Fruit fly (Drosophila melanogaster) S2 (cell line): Measurements from ENCODE around the gene CG31952.

Experiments used
- CG8478 ChIP-seq: fragments of >200 bp; optimal IDR thresholded peaks from 2 replicates; lab custom pipeline; 2018
- CTCF ChIP-seq, 2 experiments: fragments of >200 bp; optimal IDR thresholded peaks; 2 replicates each; lab custom pipeline; 2018

The CG31952 gene

DNA sequence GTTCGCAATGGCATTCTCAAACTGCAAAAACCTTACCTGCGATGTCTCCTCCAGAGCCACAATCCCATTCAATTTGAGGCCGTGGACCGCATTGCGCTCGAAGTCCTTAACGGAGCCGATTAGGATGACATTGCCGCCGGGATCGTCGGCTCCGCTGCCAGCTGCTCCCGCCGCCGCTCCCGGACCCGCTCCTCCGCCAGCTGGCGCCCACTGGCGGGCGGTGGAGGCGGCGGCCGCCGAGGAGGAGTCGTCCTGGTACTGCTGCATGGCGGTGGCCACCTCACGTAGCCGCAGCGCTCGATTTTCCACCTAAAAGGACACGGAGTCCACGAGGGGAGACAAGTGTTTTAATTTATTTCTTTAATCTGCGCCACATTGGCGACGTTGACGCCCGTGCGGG lies 8.8 kb upstream of the CG31952 start:
- TF ChIP-seq CTCF (optimal IDR thresholded peaks at IDR 0.05; lab: Kevin White, UChicago) (no peak), CG8478 (no peak)

DNA sequence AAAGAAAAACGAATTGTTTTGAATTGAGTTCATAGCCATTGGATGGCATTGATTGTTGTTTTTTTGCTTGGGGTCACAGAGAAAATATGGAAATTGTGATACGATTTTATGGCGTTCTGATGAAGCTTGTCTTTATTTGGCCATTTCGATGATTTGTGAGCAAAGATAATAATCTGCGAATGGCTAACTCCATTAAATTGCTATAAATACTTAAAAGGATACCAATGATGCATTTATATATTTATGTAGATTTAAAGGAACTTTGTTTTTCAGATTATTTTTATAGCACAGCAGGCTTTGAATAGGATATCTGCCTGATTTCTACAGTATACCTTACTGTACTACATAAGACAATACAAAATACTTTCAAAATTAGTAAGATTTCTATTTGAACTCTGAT lies 6.2 kb upstream of the CG31952 start, which contains the start of gene CG8840:
Gene CG8840, plus strand, starts transcription at position 301 of the 400 bp plus-strand sequence.
- no peak for TF ChIP-seq CTCF (optimal IDR thresholded peaks at IDR 0.05; lab: Kevin White, UChicago)
- no peak for TF ChIP-seq CG8478

DNA sequence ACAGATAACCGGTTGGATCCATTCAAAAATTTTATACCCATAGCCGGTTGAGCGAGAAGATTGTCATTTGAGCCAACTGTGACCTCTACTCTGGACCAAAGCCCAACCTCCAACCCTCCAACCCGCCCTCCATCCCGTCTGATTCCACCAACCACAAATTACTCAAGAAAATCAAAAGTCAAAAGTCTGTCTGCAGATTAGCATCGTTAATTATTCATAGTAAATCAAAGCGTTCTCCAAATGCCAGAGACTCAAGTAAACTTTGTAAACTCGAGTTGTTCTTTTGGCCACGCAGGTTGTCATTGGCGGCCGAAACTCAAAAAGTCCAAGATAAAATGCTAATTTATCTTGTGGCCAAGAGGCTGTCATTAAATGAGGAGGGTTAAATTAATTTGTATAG lies 1.1 kb downstream of the CG31952 start:
- TF ChIP-seq CG8478 (no peak), CTCF (optimal IDR thresholded peaks at IDR 0.05; lab: Kevin White, UChicago) (no peak)

DNA sequence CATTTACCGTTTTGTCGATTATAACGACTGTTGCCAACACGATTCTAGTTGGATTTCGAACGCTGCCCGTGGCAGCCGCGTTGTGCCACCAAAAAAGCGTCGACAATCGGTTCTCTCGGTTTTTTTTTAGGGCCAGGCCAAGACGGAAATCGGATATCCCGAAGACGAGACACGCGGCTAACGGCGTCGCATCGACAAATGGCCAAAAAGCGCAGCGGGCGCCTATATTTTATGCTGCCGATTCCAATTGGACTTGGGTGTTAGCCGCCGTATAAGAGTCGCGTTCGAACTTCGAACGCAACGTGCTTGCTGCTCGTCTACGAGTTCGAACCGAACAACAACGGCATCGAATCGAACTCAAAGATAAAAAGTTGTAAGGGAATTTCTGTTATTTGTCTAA lies 6.3 kb downstream of the CG31952 start:
- TF ChIP-seq CTCF (optimal IDR thresholded peaks at IDR 0.05; lab: Kevin White, UChicago) = no peak
- TF ChIP-seq CG8478 = no peak

dm6 chr2L:3425947-3426346 lies 9.5 kb downstream of the CG31952 start:
- TF ChIP-seq CTCF (optimal IDR thresholded peaks at IDR 0.05; lab: Kevin White, UChicago) (no peak), CG8478 (no peak)

DNA sequence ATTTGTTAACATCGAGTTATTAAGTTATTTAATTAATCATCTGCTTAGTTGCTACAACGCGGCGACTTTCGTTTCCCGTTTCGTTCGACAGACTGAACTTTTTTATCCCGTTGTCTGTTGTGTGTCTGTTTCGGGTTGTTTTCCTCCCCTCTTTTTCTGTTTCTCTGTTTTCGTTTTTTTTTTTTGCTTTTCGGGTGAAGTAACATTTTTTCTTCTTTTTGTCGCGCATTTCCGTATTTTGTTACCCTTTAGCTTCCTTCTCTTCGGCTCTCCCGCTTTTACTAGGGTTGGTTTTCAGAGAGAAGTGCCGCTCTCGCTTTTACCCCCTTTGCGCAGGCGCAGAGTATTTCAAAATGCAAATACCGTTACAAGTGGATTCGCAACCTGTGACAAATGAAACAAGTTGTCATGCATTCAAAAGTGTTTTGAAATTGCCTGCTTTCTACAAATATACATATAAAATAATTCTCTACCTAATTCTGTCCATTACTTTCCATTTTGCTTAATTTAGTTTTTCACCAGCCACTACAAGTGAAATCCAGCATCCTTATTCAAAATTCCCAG lies 10.3 kb downstream of the CG31952 start, which contains the start of gene Pgant2:
Gene Pgant2, minus strand, starts transcription at position 51 of the 564 bp plus-strand sequence.
- no peak for TF ChIP-seq CTCF (optimal IDR thresholded peaks at IDR 0.05; lab: Kevin White, UChicago)
- no peak for TF ChIP-seq CG8478

DNA sequence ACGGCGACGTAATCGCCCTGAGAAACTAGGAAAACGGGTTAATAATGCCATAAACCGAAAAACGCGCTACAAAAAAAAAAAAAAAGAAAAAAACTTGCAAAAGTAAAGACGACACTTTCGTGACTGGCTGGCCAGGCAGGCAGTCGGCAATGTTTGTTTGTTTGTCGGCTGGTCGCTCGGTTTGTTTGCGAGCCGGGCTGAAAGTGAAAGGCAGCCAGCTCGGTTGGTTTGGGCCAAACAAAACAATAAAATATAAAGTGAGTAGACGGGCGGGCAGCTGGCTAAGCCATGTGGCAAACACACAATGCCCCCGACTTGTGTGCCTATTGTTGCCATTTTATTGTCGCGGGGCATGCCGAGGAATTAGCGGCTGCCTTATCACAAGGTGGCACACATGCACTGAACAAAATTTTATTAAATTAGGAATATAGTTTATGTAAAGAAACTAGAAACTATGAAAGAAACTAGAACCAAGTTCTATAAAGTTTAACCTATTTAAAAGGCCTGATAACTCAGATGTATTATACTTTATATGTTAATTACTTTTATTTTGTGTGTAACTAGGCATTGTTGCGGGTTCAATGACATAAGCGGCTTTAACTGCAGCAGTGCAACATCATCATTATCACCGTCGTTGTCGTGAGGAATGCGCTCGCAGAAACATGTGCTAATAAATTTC lies 12.1 kb downstream of the CG31952 start:
- no peak for TF ChIP-seq CTCF (optimal IDR thresholded peaks at IDR 0.05; lab: Kevin White, UChicago)
- no peak for TF ChIP-seq CG8478

DNA sequence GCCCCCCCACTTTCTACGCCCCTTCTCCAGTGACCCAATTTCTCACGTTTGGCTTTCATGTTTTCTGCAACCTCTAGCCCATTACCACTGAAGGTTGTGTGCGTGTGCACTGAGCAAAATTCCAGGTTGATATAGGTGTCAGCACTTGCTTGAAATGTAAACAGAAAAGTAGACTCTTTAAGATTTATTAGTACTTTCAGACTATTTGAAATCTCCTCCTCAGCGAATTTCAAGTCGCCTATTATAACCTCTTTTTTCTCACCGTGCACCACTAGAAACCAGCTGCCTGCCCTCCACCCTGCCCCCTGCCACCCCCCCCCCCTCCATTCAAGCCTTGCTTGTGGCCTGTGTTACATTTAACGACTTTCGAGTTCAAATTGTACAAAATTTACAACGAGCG lies 18.6 kb downstream of the CG31952 start:
- TF ChIP-seq CTCF (optimal IDR thresholded peaks at IDR 0.05; lab: Kevin White, UChicago) (no peak), CG8478 (no peak)

DNA sequence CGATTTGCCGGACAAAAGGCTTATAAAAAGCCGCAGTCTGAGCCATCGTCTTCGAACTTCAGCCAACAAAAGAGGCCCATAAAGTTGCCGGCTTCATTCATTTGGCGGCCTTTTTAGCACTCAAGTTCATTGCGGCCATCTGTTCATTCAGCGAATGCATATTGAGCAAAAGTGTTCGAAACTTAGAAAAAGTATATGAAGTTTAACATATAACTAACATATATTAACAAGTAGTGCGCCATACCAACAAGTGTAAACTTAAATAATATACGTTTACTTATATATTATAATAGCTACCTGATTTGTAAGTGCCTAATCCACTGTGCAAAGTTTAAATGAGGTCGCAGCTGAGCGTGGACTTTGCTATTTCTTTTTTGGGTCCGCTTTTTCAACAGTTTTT lies 19.9 kb downstream of the CG31952 start:
- TF ChIP-seq CTCF (optimal IDR thresholded peaks at IDR 0.05; lab: Kevin White, UChicago) (no peak), CG8478 (no peak)

DNA sequence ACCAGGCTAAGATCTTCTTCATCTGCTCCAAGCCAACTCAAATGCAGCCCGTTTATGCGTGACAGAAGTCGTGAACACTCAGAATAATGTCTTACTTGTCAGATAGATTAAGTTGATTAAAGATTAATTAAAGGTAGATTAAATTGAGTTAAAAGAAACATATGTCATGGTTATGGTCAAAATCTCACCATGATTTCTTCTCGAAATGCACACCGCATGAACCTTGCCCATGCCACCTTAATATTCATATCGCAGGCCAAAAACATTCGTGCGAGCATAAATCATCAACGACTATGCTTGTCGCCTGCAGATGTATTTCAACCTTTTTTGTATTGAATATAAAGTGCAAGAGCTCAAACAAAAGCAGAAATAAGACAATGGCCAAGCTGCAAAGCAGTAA lies 20.6 kb downstream of the CG31952 start:
- TF ChIP-seq CTCF (optimal IDR thresholded peaks at IDR 0.05; lab: Kevin White, UChicago) (no peak), CG8478 (no peak)

dm6 chr2L:3438078-3438477 lies 21.6 kb downstream of the CG31952 start:
- no peak for TF ChIP-seq CG8478
- no peak for TF ChIP-seq CTCF (optimal IDR thresholded peaks at IDR 0.05; lab: Kevin White, UChicago)

dm6 chr2L:3439502-3439901 lies 23.0 kb downstream of the CG31952 start:
- TF ChIP-seq CG8478 = no peak
- TF ChIP-seq CTCF (optimal IDR thresholded peaks at IDR 0.05; lab: Kevin White, UChicago) = no peak

DNA sequence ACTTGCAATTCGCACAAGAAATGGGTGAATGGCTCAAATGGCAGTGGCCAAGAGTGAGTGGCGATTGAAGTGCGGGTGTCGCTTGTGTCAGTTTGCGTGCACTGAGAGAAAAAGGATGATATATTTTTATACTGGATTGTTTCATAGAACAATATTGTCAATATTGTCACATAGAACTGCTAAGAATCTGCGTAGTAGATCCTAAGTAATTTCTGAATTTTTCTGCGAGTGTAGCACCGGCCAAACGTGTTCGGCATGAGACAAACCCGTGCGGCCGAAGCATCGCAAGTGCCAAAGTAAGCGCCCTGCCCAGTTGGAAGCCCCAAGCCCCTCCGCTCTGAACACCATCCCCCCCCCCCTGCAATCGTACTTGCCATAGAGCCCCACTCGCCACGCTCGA lies 23.8 kb downstream of the CG31952 start:
- no peak for TF ChIP-seq CTCF (optimal IDR thresholded peaks at IDR 0.05; lab: Kevin White, UChicago)
- no peak for TF ChIP-seq CG8478

dm6 chr2L:3441158-3441557 lies 24.7 kb downstream of the CG31952 start:
- TF ChIP-seq CTCF (optimal IDR thresholded peaks at IDR 0.05; lab: Kevin White, UChicago) = no peak
- TF ChIP-seq CG8478 = no peak

DNA sequence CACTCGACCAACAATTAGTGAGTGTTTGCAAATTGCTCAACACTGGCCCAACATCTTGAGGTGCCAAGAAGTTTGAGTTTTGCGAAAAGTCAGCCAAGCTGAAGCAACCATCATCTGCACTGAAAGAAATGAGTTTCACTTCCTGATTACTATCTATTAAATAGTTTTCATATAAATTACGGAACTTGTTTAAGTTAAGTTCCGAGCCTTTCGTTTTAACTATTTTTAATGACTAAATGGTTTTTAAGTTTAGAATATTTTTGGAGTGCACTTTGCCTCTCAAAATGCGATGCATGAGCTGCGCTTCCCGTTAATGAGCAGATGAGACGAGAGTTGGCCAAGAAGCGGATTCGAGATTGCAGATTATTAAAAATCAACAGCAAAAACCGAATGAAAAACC lies 25.2 kb downstream of the CG31952 start:
- no peak for TF ChIP-seq CTCF (optimal IDR thresholded peaks at IDR 0.05; lab: Kevin White, UChicago)
- no peak for TF ChIP-seq CG8478

DNA sequence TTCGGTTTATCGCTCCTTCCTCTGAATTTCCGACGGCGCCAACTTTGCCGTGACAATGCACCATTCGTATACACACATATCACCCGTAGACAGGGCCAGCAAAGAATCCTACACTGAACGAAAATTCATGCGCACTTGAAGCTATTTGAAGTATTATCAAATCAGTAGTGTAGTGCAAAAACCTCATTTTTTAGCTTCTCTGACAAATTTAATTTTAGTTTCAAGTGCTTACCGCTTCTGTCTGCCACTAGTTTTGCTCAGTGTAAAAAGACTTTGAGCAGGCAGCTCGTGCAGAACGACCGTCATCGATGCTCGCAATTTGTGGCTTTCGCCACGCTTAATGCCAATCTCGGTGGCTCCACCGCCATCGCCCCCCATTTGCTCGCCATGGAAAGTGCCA lies 28.3 kb downstream of the CG31952 start:
- no peak for TF ChIP-seq CTCF (optimal IDR thresholded peaks at IDR 0.05; lab: Kevin White, UChicago)
- TF ChIP-seq CG8478 = no peak

DNA sequence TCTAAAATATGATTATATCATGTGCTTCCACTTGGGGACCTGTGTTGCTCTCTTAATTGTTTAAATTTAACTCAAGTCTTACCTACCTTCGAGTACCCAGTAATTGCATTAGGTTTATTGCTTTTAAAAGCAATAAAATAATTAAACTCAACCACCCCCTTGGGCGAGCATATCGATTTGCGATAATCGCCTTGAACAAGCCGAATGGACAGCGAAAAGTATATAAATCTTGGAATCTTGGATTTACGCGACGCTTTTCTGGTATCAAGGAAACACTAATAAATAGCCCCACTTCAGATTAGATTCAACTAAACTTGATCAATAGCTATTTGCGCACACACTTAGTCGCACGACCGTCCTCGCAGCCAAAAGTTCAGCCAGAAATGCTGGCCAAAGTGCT lies 29.2 kb downstream of the CG31952 start, which contains the start of gene CG2772:
Gene CG2772, plus strand, starts transcription at position 338 of the 400 bp plus-strand sequence.
- no peak for TF ChIP-seq CG8478
- TF ChIP-seq CTCF (optimal IDR thresholded peaks at IDR 0.05; lab: Kevin White, UChicago) = no peak
